Worm (Caenorhabditis elegans) whole organism, L1 larva: ENCODE results near the gene dhs-9.
A peak's percentile ranks its signal among the peaks of the same experiment; 100 is the strongest.

ENCODE experiments used
- C16A3.4 ChIP-seq: fragments of 150-350 bp; optimal IDR thresholded peaks from 2 replicates; lab custom pipeline; 2014; ENCODE audit warnings: missing biosample characterization, missing genetic modification characterization
- aha-1 ChIP-seq: fragments of 150-350 bp; optimal IDR thresholded peaks from 2 replicates; lab custom pipeline; 2014; ENCODE audit warnings: missing biosample characterization, missing genetic modification characterization
- alr-1 ChIP-seq: fragments of 200-800 bp; sonication (Bioruptor generic); optimal IDR thresholded peaks from 2 replicates; lab custom pipeline; 2018; ENCODE audit warnings: borderline replicate concordance, mild to moderate bottlenecking, missing genetic modification characterization, missing compliant biosample characterization
- aly-2 ChIP-seq: fragments of 150-350 bp; optimal IDR thresholded peaks from 2 replicates; lab custom pipeline; 2014; ENCODE audit warnings: missing biosample characterization, missing genetic modification characterization
- blmp-1 ChIP-seq: fragments of 150-350 bp; optimal IDR thresholded peaks from 2 replicates; lab custom pipeline; 2014; ENCODE audit warnings: missing biosample characterization, missing genetic modification characterization
- ceh-63 ChIP-seq: fragments of 200-800 bp; sonication (Bioruptor generic); optimal IDR thresholded peaks from 2 replicates; lab custom pipeline; 2018; ENCODE audit warnings: mild to moderate bottlenecking, missing genetic modification characterization, missing compliant biosample characterization
- ceh-90 ChIP-seq: sonication (generic microtip); optimal IDR thresholded peaks from 2 replicates; lab custom pipeline; 2016; ENCODE audit warnings: missing genetic modification characterization, missing compliant biosample characterization
- ces-1 ChIP-seq: fragments of 150-350 bp; optimal IDR thresholded peaks from 2 replicates; lab custom pipeline; 2014; ENCODE audit warnings: missing biosample characterization, missing genetic modification reagents, missing genetic modification characterization
- dpl-1 ChIP-seq, 3 experiments: fragments of 150-350 bp in 2 of 3; sonication (generic microtip) in 1 of 3; optimal IDR thresholded peaks; 2 replicates each; lab custom pipeline; 2014 to 2017; ENCODE audit warnings: missing biosample characterization in 3 of 3, missing genetic modification characterization in 3 of 3, missing genetic modification reagents in 3 of 3
- efl-1 ChIP-seq, 4 experiments: fragments of 150-350 bp; optimal IDR thresholded peaks in 3 of 4; peaks in 1 of 4; 1 replicate in 1 of 4; 2 replicates in 3 of 4; lab custom pipeline; 2014; ENCODE audit warnings: missing biosample characterization in 2 of 4, missing genetic modification characterization in 2 of 4, missing genetic modification reagents in 2 of 4
- efl-3 ChIP-seq: fragments of 200-800 bp; sonication (Bioruptor generic); optimal IDR thresholded peaks from 2 replicates; lab custom pipeline; 2018; ENCODE audit warnings: mild to moderate bottlenecking, missing genetic modification characterization, missing compliant biosample characterization
- egl-13 ChIP-seq: sonication (generic microtip); optimal IDR thresholded peaks from 2 replicates; lab custom pipeline; 2016; ENCODE audit warnings: missing genotype, missing genetic modification reagents, missing genetic modification characterization, missing compliant biosample characterization
- egl-27 ChIP-seq, 2 experiments: fragments of 150-350 bp in 1 of 2; sonication (generic microtip); optimal IDR thresholded peaks; 3 replicates each; lab custom pipeline; 2017 to 2018; ENCODE audit warnings: missing biosample characterization in 2 of 2, missing genetic modification characterization in 2 of 2, missing genetic modification reagents in 2 of 2
- elt-3 ChIP-seq, 6 experiments: fragments of 150-350 bp in 1 of 6; sonication (generic microtip); optimal IDR thresholded peaks; 2 replicates each; lab custom pipeline; 2017 to 2018; ENCODE audit warnings: missing biosample characterization in 6 of 6, missing genetic modification characterization in 6 of 6, inconsistent platforms in 1 of 6
- fkh-4 ChIP-seq: sonication (generic microtip); optimal IDR thresholded peaks from 2 replicates; lab custom pipeline; 2016; ENCODE audit warnings: missing compliant biosample characterization, missing genetic modification characterization, borderline replicate concordance
- fos-1 ChIP-seq: fragments of 150-350 bp; optimal IDR thresholded peaks from 2 replicates; lab custom pipeline; 2014; ENCODE audit warnings: missing biosample characterization, missing genetic modification characterization
- grh-1 ChIP-seq: fragments of 200-800 bp; sonication (Bioruptor generic); IDR thresholded peaks from 2 replicates; pipeline ENCODE4 v1.3.6; 2022; ENCODE audit warnings: missing genetic modification reagents, missing genetic modification characterization, missing compliant biosample characterization
- isw-1 ChIP-seq: fragments of 200-800 bp; sonication (Bioruptor generic); IDR thresholded peaks from 2 replicates; pipeline ENCODE4 v1.3.6; 2022; ENCODE audit warnings: missing genetic modification characterization, missing compliant biosample characterization
- lin-15B ChIP-seq: fragments of 150-350 bp; sonication (generic microtip); optimal IDR thresholded peaks from 3 replicates; lab custom pipeline; 2014; ENCODE audit warnings: missing biosample characterization, missing genetic modification characterization
- lin-35 ChIP-seq, 2 experiments: fragments of 150-350 bp; optimal IDR thresholded peaks; 2 replicates each; lab custom pipeline; 2014; ENCODE audit warnings: missing biosample characterization in 2 of 2, missing genetic modification characterization in 2 of 2, missing genetic modification reagents in 2 of 2
- lin-39 ChIP-seq: fragments of 150-350 bp; optimal IDR thresholded peaks from 2 replicates; lab custom pipeline; 2014; ENCODE audit warnings: missing biosample characterization, missing genetic modification reagents, missing genetic modification characterization
- lsy-2 ChIP-seq, 2 experiments: fragments of 150-350 bp; optimal IDR thresholded peaks; 2 replicates each; lab custom pipeline; 2014; ENCODE audit warnings: missing biosample characterization in 2 of 2, missing genetic modification characterization in 2 of 2
- mab-9 ChIP-seq: fragments of 200-800 bp; sonication (Bioruptor generic); IDR thresholded peaks from 2 replicates; pipeline ENCODE4 v1.3.6; 2022; ENCODE audit warnings: missing genetic modification reagents, missing genetic modification characterization, missing compliant biosample characterization
- mdl-1 ChIP-seq, 2 experiments: fragments of 150-350 bp; optimal IDR thresholded peaks; 2 replicates each; lab custom pipeline; 2014 to 2017; ENCODE audit warnings: missing biosample characterization in 2 of 2, missing genetic modification characterization in 2 of 2, inconsistent platforms in 1 of 2
- mep-1 ChIP-seq: fragments of 150-350 bp; optimal IDR thresholded peaks from 2 replicates; lab custom pipeline; 2014; ENCODE audit warnings: missing biosample characterization, missing genetic modification characterization
- nhr-11 ChIP-seq: fragments of 150-350 bp; optimal IDR thresholded peaks from 2 replicates; lab custom pipeline; 2014; ENCODE audit warnings: missing biosample characterization, missing genetic modification characterization
- nhr-237 ChIP-seq: fragments of 150-350 bp; optimal IDR thresholded peaks from 2 replicates; lab custom pipeline; 2014; ENCODE audit warnings: missing biosample characterization, missing genetic modification characterization
- nhr-47 ChIP-seq: sonication (generic microtip); optimal IDR thresholded peaks from 2 replicates; lab custom pipeline; 2016; ENCODE audit warnings: mild to moderate bottlenecking, missing genetic modification characterization, moderate library complexity, missing compliant biosample characterization
- nhr-71 ChIP-seq: sonication (generic microtip); optimal IDR thresholded peaks from 2 replicates; lab custom pipeline; 2016; ENCODE audit warnings: mild to moderate bottlenecking, missing genetic modification characterization, moderate library complexity, missing compliant biosample characterization
- nhr-84 ChIP-seq: sonication (generic microtip); optimal IDR thresholded peaks from 2 replicates; lab custom pipeline; 2017; ENCODE audit warnings: missing biosample characterization, missing genetic modification characterization
- nhr-85 ChIP-seq: sonication (generic microtip); peaks from one replicate; lab custom pipeline; 2016; ENCODE audit warnings: missing genetic modification characterization, inconsistent platforms, missing compliant biosample characterization
- nhr-90 ChIP-seq: sonication (generic microtip); optimal IDR thresholded peaks from 2 replicates; lab custom pipeline; 2016; ENCODE audit warnings: mild to moderate bottlenecking, missing genetic modification characterization, missing compliant biosample characterization; ENCODE audit not compliant: poor library complexity
- rnt-1 ChIP-seq: sonication (generic microtip); optimal IDR thresholded peaks from 2 replicates; lab custom pipeline; 2016; ENCODE audit warnings: mild to moderate bottlenecking, missing genetic modification characterization, moderate library complexity, missing compliant biosample characterization
- skn-1 ChIP-seq: fragments of 150-350 bp; optimal IDR thresholded peaks from 2 replicates; lab custom pipeline; 2014; ENCODE audit warnings: missing biosample characterization, missing genetic modification characterization
- sox-4 ChIP-seq: sonication (generic microtip); optimal IDR thresholded peaks from 2 replicates; lab custom pipeline; 2016; ENCODE audit warnings: missing genetic modification characterization, missing compliant biosample characterization
- sptf-1 ChIP-seq: fragments of 150-350 bp; optimal IDR thresholded peaks from 2 replicates; lab custom pipeline; 2014; ENCODE audit warnings: missing biosample characterization, missing genetic modification characterization
- tbx-2 ChIP-seq: sonication (generic microtip); optimal IDR thresholded peaks from 2 replicates; lab custom pipeline; 2016; ENCODE audit warnings: missing genetic modification characterization, missing compliant biosample characterization
- unc-62 ChIP-seq: fragments of 150-350 bp; optimal IDR thresholded peaks from 2 replicates; lab custom pipeline; 2014; ENCODE audit warnings: missing biosample characterization, missing genetic modification reagents, missing genetic modification characterization
- zip-4 ChIP-seq: fragments of 200-800 bp; sonication (Bioruptor generic); optimal IDR thresholded peaks from 2 replicates; lab custom pipeline; 2018; ENCODE audit warnings: mild to moderate bottlenecking, missing genetic modification characterization, moderate library complexity, missing compliant biosample characterization
- ztf-11 ChIP-seq, 2 experiments: sonication (generic microtip); optimal IDR thresholded peaks; 2 replicates each; lab custom pipeline; 2016 to 2017; ENCODE audit warnings: missing genetic modification characterization in 2 of 2, missing biosample characterization in 1 of 2, missing compliant biosample characterization in 1 of 2
- ztf-4 ChIP-seq: fragments of 150-350 bp; optimal IDR thresholded peaks from 2 replicates; lab custom pipeline; 2014; ENCODE audit warnings: missing biosample characterization, missing genetic modification characterization

Gene dhs-9

ce11 chrIII:5406314-5406713 lies 38.5 kb upstream of the dhs-9 start:
- TF ChIP-seq fos-1 (no peak), sox-4 (tag; lab: Kevin White, UChicago) (no peak), nhr-11 (no peak), ceh-63 (GFP tag; lab: Kevin White, UChicago) (no peak), ceh-90 (tag; lab: Kevin White, UChicago) (no peak), alr-1 (no peak), ztf-4 (tag; lab: Kevin White, UChicago) (no peak), aha-1 (tag; lab: Kevin White, UChicago) (no peak), dpl-1 (GFP tag; optimal IDR thresholded peaks at IDR 0.05; lab: Kevin White, UChicago) (no peak), tbx-2 (tag; lab: Kevin White, UChicago) (no peak), grh-1 (GFP tag; lab: Robert Waterston, UW) (no peak), elt-3 (tag; optimal IDR thresholded peaks at IDR 0.05; lab: Kevin White, UChicago) (no peak), egl-13 (tag; lab: Kevin White, UChicago) (no peak), fkh-4 (tag; lab: Kevin White, UChicago) (no peak), ces-1 (no peak), unc-62 (no peak), ztf-11 (tag; optimal IDR thresholded peaks at IDR 0.05; lab: Kevin White, UChicago) (no peak), egl-27 (tag; optimal IDR thresholded peaks at IDR 0.05; lab: Kevin White, UChicago) (no peak), efl-3 (GFP tag; lab: Kevin White, UChicago) (no peak)

DNA sequence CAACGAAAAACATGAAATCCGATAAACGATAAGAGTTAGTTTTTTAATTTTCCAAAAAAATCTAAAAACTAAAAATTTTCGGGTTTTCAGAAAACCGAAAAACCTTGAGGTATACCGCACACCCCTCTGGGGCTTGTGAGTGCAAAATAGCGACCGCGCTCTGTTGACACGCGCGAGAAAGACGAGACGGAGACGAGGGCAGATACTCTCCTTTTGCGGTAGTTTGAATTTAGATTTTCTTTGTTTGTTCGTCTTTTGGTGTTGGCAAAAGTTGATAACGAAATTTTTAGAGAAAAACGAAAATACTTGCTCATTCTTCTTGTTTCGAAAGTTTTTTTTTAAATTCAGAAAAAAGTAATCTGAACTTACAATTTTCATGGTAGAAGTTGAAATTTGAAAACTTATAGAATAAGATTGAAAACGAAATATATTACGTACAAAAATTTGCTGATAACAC lies 37.8 kb upstream of the dhs-9 start, which contains the start of the genes W03A5.2 and Y32H12A.8:
Gene W03A5.2 (plus strand): TSS at position 407 of the 457 bp plus-strand sequence.
Gene Y32H12A.8 (minus strand): TSS at position 410 of the 457 bp plus-strand sequence.
- no peak for TF ChIP-seq efl-3 (GFP tag; lab: Kevin White, UChicago)
- peak; percentile 9 to 79 for TF ChIP-seq lsy-2 (tag; optimal IDR thresholded peaks at IDR 0.05; lab: Kevin White, UChicago)
- peak; percentile 34 for TF ChIP-seq blmp-1 (tag; lab: Kevin White, UChicago)
- TF ChIP-seq sptf-1 (tag; lab: Kevin White, UChicago) = no peak
- TF ChIP-seq skn-1 (tag; lab: Kevin White, UChicago) = peak; percentile 28
- no peak for TF ChIP-seq ztf-4 (tag; lab: Kevin White, UChicago)
- peak; percentile 11 for TF ChIP-seq mep-1 (tag; lab: Kevin White, UChicago)
- peak in 1 of 6 experiments; percentile 15 for TF ChIP-seq elt-3 (tag; optimal IDR thresholded peaks at IDR 0.05; lab: Kevin White, UChicago)
- peak; percentile 76 to 88 (median 82) for TF ChIP-seq dpl-1 (GFP tag; optimal IDR thresholded peaks at IDR 0.05; lab: Kevin White, UChicago)
- TF ChIP-seq lin-35 (GFP tag; optimal IDR thresholded peaks at IDR 0.05; lab: Kevin White, UChicago) = peak; percentile 72 to 95
- peak in 1 of 2 experiments; percentile 41 for TF ChIP-seq mdl-1 (tag; optimal IDR thresholded peaks at IDR 0.05; lab: Kevin White, UChicago)
- no peak for TF ChIP-seq nhr-237
- peak; percentile 55 for TF ChIP-seq lin-15B (tag; lab: Kevin White, UChicago)
- no peak for TF ChIP-seq nhr-90
- no peak for TF ChIP-seq mab-9
- TF ChIP-seq C16A3.4 = peak; percentile 31
- TF ChIP-seq nhr-84 (tag; lab: Kevin White, UChicago) = no peak
- peak; percentile 6; the same call in 1 of the 2 replicates for TF ChIP-seq isw-1 (GFP tag; lab: Robert Waterston, UW)
- no peak for TF ChIP-seq lin-39 (tag; lab: Kevin White, UChicago)
- peak; percentile 28 for TF ChIP-seq rnt-1 (tag; lab: Kevin White, UChicago)
- no peak for TF ChIP-seq nhr-47 (tag; lab: Kevin White, UChicago)
- peak; percentile 46 to 88 for TF ChIP-seq efl-1 (optimal IDR thresholded peaks at IDR 0.05; lab: Kevin White, UChicago)
- TF ChIP-seq efl-1 (GFP tag; optimal IDR thresholded peaks at IDR 0.05 in 1 of 2; lab: Kevin White, UChicago) = peak; percentile 86 to 98
- TF ChIP-seq nhr-71 (tag; lab: Kevin White, UChicago) = no peak
- TF ChIP-seq nhr-85 (tag; lab: Kevin White, UChicago) = peak; percentile 41
- no peak for TF ChIP-seq fkh-4 (tag; lab: Kevin White, UChicago)
- TF ChIP-seq aly-2 = no peak
- TF ChIP-seq zip-4 (GFP tag; lab: Kevin White, UChicago) = no peak
